Fruit fly (Drosophila melanogaster) whole organism, embryonic: ENCODE results near the gene HERC2.
A peak's percentile ranks its signal among the peaks of the same experiment; 100 is the strongest.

ENCODE experiments used
- CG10543 ChIP-seq: fragments of 200-800 bp; sonication (Bioruptor generic); optimal IDR thresholded peaks from 3 replicates; lab custom pipeline; 2017; ENCODE audit warnings: missing biosample characterization, mild to moderate bottlenecking, missing genetic modification characterization, moderate library complexity
- CG10959 ChIP-seq: fragments of 200-800 bp; sonication (Bioruptor generic); IDR thresholded peaks from 2 replicates; pipeline ENCODE4 v1.3.6; 2022; ENCODE audit warnings: missing biosample characterization, missing genetic modification characterization
- CG11696 ChIP-seq: fragments of 200-800 bp; sonication (Bioruptor generic); IDR thresholded peaks from 2 replicates; pipeline ENCODE4 v1.3.6; 2022; ENCODE audit warnings: missing biosample characterization, missing genetic modification characterization
- CG17328 ChIP-seq: fragments of 200-800 bp; sonication (Bioruptor generic); IDR thresholded peaks from 2 replicates; pipeline ENCODE4 v1.3.6; 2022; ENCODE audit warnings: missing biosample characterization, missing genetic modification characterization
- CG18476 ChIP-seq: fragments of 200-800 bp; sonication (Bioruptor generic); optimal IDR thresholded peaks from 2 replicates; lab custom pipeline; 2016; ENCODE audit warnings: missing biosample characterization, mild to moderate bottlenecking, missing genetic modification characterization
- CG32772 ChIP-seq: fragments of 200-800 bp; sonication (Bioruptor generic); IDR thresholded peaks from 2 replicates; pipeline ENCODE4 v1.3.6; 2022; ENCODE audit warnings: missing biosample characterization, missing genetic modification characterization
- CG33213 ChIP-seq: fragments of 200-800 bp; sonication (Bioruptor generic); optimal IDR thresholded peaks from 3 replicates; lab custom pipeline; 2016; ENCODE audit warnings: missing biosample characterization, missing genetic modification characterization
- CG34376 ChIP-seq: fragments of 200-800 bp; sonication (Bioruptor generic); optimal IDR thresholded peaks from 2 replicates; lab custom pipeline; 2018; ENCODE audit warnings: missing biosample characterization, mild to moderate bottlenecking, missing genetic modification characterization
- CG3838 ChIP-seq: fragments of 200-800 bp; sonication (Bioruptor generic); optimal IDR thresholded peaks from 3 replicates; lab custom pipeline; 2016; ENCODE audit warnings: missing biosample characterization, missing genetic modification characterization
- CG4360 ChIP-seq: fragments of 200-800 bp; sonication (Bioruptor generic); IDR thresholded peaks from 2 replicates; pipeline ENCODE4 v1.3.6; 2022; ENCODE audit warnings: missing biosample characterization, missing genetic modification characterization
- CG43689 ChIP-seq: fragments of 200-800 bp; sonication (Bioruptor generic); IDR thresholded peaks from 2 replicates; pipeline ENCODE4 v1.3.6; 2022; ENCODE audit warnings: missing biosample characterization, missing genetic modification characterization
- CG4424 ChIP-seq: fragments of 200-800 bp; sonication (Bioruptor generic); optimal IDR thresholded peaks from 3 replicates; lab custom pipeline; 2016; ENCODE audit warnings: missing biosample characterization, missing genetic modification characterization
- CG4617 ChIP-seq: fragments of 200-800 bp; sonication (Bioruptor generic); optimal IDR thresholded peaks from 3 replicates; lab custom pipeline; 2016; ENCODE audit warnings: missing biosample characterization, missing genetic modification characterization, borderline replicate concordance
- CG6791 ChIP-seq: fragments of 200-800 bp; sonication (Bioruptor generic); IDR thresholded peaks from 3 replicates; pipeline ENCODE4 v1.3.6; 2022; ENCODE audit warnings: missing biosample characterization, missing genetic modification characterization; ENCODE audit not compliant: partially characterized antibody
- CG8281 ChIP-seq: fragments of 200-800 bp; sonication (Bioruptor generic); optimal IDR thresholded peaks from 2 replicates; lab custom pipeline; 2018; ENCODE audit warnings: missing biosample characterization, mild to moderate bottlenecking, missing genetic modification characterization, moderate library complexity
- CG9437 ChIP-seq: fragments of 200-800 bp; sonication (Bioruptor generic); optimal IDR thresholded peaks from 2 replicates; lab custom pipeline; 2018; ENCODE audit warnings: missing biosample characterization, mild to moderate bottlenecking, missing genetic modification characterization
- CG9609 ChIP-seq: fragments of 200-800 bp; sonication (Bioruptor generic); optimal IDR thresholded peaks from 3 replicates; lab custom pipeline; 2016; ENCODE audit warnings: missing biosample characterization, missing genetic modification characterization
- Dbx ChIP-seq: fragments of 200-800 bp; sonication (Bioruptor generic); IDR thresholded peaks from 3 replicates; pipeline ENCODE4 v1.3.6; 2022; ENCODE audit warnings: missing biosample characterization, missing genetic modification characterization
- Dfd ChIP-seq, 2 experiments: fragments of >200 bp; optimal IDR thresholded peaks; 2 replicates each; lab custom pipeline; 2017; ENCODE audit warnings: missing biosample characterization in 2 of 2, missing genetic modification characterization in 2 of 2
- E2f2 ChIP-seq: fragments of 200-800 bp; sonication (Bioruptor generic); IDR thresholded peaks from 2 replicates; pipeline ENCODE4 v1.3.6; 2022; ENCODE audit warnings: missing biosample characterization, missing genetic modification characterization
- Fer1 ChIP-seq: fragments of 200-800 bp; sonication (Bioruptor generic); optimal IDR thresholded peaks from 2 replicates; lab custom pipeline; 2017; ENCODE audit warnings: missing biosample characterization, mild to moderate bottlenecking, missing genetic modification characterization
- H2.0 ChIP-seq: fragments of 200-800 bp; sonication (Bioruptor generic); IDR thresholded peaks from 2 replicates; pipeline ENCODE4 v1.3.6; 2022; ENCODE audit warnings: missing biosample characterization, missing genetic modification characterization
- HmgD ChIP-seq: fragments of 200-800 bp; sonication (Bioruptor generic); optimal IDR thresholded peaks from 3 replicates; lab custom pipeline; 2016; ENCODE audit warnings: missing biosample characterization, missing genetic modification characterization
- HmgZ ChIP-seq: fragments of 200-800 bp; sonication (Bioruptor generic); optimal IDR thresholded peaks from 2 replicates; lab custom pipeline; 2018; ENCODE audit warnings: missing biosample characterization, mild to moderate bottlenecking, missing genetic modification characterization
- Hr3 ChIP-seq: fragments of 200-800 bp; sonication (Bioruptor generic); optimal IDR thresholded peaks from 3 replicates; lab custom pipeline; 2016; ENCODE audit warnings: missing biosample characterization, missing genetic modification characterization
- Hr39 ChIP-seq: fragments of >200 bp; optimal IDR thresholded peaks from 2 replicates; lab custom pipeline; 2017
- Hr51 ChIP-seq, 2 experiments: fragments of 200-800 bp; sonication (Bioruptor generic); optimal IDR thresholded peaks; 2 replicates in 1 of 2; 3 replicates in 1 of 2; lab custom pipeline; 2016 to 2018; ENCODE audit warnings: missing biosample characterization in 2 of 2, missing genetic modification characterization in 2 of 2, mild to moderate bottlenecking in 1 of 2, moderate library complexity in 1 of 2
- Max ChIP-seq: fragments of 200-800 bp; sonication (Bioruptor generic); optimal IDR thresholded peaks from 2 replicates; lab custom pipeline; 2016; ENCODE audit warnings: missing biosample characterization, mild to moderate bottlenecking, missing genetic modification characterization
- Tbp ChIP-seq: fragments of >200 bp; optimal IDR thresholded peaks from 2 replicates; lab custom pipeline; 2018; ENCODE audit warnings: missing biosample characterization, missing genetic modification characterization
- crol ChIP-seq: fragments of 200-800 bp; sonication (Bioruptor generic); IDR thresholded peaks from 2 replicates; pipeline ENCODE4 v1.3.6; 2022; ENCODE audit warnings: missing biosample characterization, missing genetic modification characterization
- crp ChIP-seq, 2 experiments: fragments of 200-800 bp; sonication (Bioruptor generic); optimal IDR thresholded peaks; 2 replicates in 1 of 2; 3 replicates in 1 of 2; lab custom pipeline; 2017; ENCODE audit warnings: missing biosample characterization in 2 of 2, missing genetic modification characterization in 2 of 2, mild to moderate bottlenecking in 1 of 2, moderate library complexity in 1 of 2
- cwo ChIP-seq: fragments of 200-800 bp; sonication (Bioruptor generic); optimal IDR thresholded peaks from 3 replicates; lab custom pipeline; 2017; ENCODE audit warnings: missing biosample characterization, missing genetic modification characterization, mild to moderate bottlenecking, moderate library complexity, missing genetic modification reagents
- fru ChIP-seq: fragments of >200 bp; optimal IDR thresholded peaks from 2 replicates; lab custom pipeline; 2017
- gem ChIP-seq: fragments of 200-800 bp; sonication (Bioruptor generic); optimal IDR thresholded peaks from 2 replicates; lab custom pipeline; 2019; ENCODE audit warnings: missing biosample characterization, mild to moderate bottlenecking, missing genetic modification characterization, moderate library complexity
- ind ChIP-seq: fragments of 200-800 bp; sonication (Bioruptor generic); optimal IDR thresholded peaks from 3 replicates; lab custom pipeline; 2016; ENCODE audit warnings: missing biosample characterization, missing genetic modification characterization
- klu ChIP-seq: fragments of 200-800 bp; sonication (Bioruptor generic); IDR thresholded peaks from 2 replicates; pipeline ENCODE4 v1.3.6; 2022; ENCODE audit warnings: missing biosample characterization, missing genetic modification characterization
- lilli ChIP-seq: fragments of 200-800 bp; sonication (Bioruptor generic); optimal IDR thresholded peaks from 3 replicates; lab custom pipeline; 2016; ENCODE audit warnings: missing biosample characterization, missing genetic modification characterization
- mld ChIP-seq: fragments of 200-800 bp; sonication (Bioruptor generic); IDR thresholded peaks from 3 replicates; pipeline ENCODE4 v1.3.6; 2022; ENCODE audit warnings: missing biosample characterization, missing genetic modification characterization; ENCODE audit not compliant: partially characterized antibody
- nau ChIP-seq: fragments of 200-800 bp; sonication (Bioruptor generic); optimal IDR thresholded peaks from 3 replicates; lab custom pipeline; 2017; ENCODE audit warnings: missing biosample characterization, mild to moderate bottlenecking, missing genetic modification characterization, missing genetic modification reagents
- nmo ChIP-seq: fragments of 200-800 bp; sonication (Bioruptor generic); optimal IDR thresholded peaks from 2 replicates; lab custom pipeline; 2018; ENCODE audit warnings: missing biosample characterization, mild to moderate bottlenecking, missing genetic modification characterization, moderate library complexity
- pb ChIP-seq: fragments of 200-800 bp; sonication (Bioruptor generic); optimal IDR thresholded peaks from 3 replicates; lab custom pipeline; 2016; ENCODE audit warnings: missing biosample characterization, missing genetic modification characterization
- peb ChIP-seq: fragments of 200-800 bp; sonication (Bioruptor generic); IDR thresholded peaks from 2 replicates; pipeline ENCODE4 v1.3.6; 2022; ENCODE audit warnings: missing biosample characterization, missing genetic modification characterization
- ro ChIP-seq: fragments of 200-800 bp; sonication (Bioruptor generic); IDR thresholded peaks from 2 replicates; pipeline ENCODE4 v1.3.6; 2022; ENCODE audit warnings: missing biosample characterization, missing genetic modification characterization
- shn ChIP-seq: fragments of 200-800 bp; sonication (Bioruptor generic); optimal IDR thresholded peaks from 3 replicates; lab custom pipeline; 2016; ENCODE audit warnings: missing biosample characterization, missing genetic modification characterization
- sim ChIP-seq: fragments of 200-800 bp; sonication (Bioruptor generic); IDR thresholded peaks from 2 replicates; pipeline ENCODE4 v1.3.6; 2022; ENCODE audit warnings: missing biosample characterization, missing genetic modification characterization
- sisA ChIP-seq: fragments of 200-800 bp; sonication (Bioruptor generic); IDR thresholded peaks from 2 replicates; pipeline ENCODE4 v1.3.6; 2022; ENCODE audit warnings: missing biosample characterization, missing genetic modification characterization
- slbo ChIP-seq: fragments of 200-800 bp; sonication (Bioruptor generic); IDR thresholded peaks from 2 replicates; pipeline ENCODE4 v1.3.6; 2022; ENCODE audit warnings: missing biosample characterization, missing genetic modification characterization
- sug ChIP-seq: fragments of 200-800 bp; optimal IDR thresholded peaks from 2 replicates; lab custom pipeline; 2019; ENCODE audit warnings: missing biosample characterization, mild to moderate bottlenecking, missing genetic modification characterization, moderate library complexity
- tll ChIP-seq, 2 experiments: fragments of 200-800 bp in 1 of 2; fragments of >200 bp in 1 of 2; sonication (Bioruptor generic) in 1 of 2; optimal IDR thresholded peaks; 2 replicates each; lab custom pipeline; 2017 to 2019; ENCODE audit warnings: missing biosample characterization in 2 of 2, missing genetic modification characterization in 2 of 2, mild to moderate bottlenecking in 1 of 2, moderate library complexity in 1 of 2
- unc-4 ChIP-seq: fragments of 200-800 bp; sonication (Bioruptor generic); IDR thresholded peaks from 2 replicates; pipeline ENCODE4 v1.3.6; 2022; ENCODE audit warnings: missing biosample characterization, missing genetic modification characterization; ENCODE audit not compliant: partially characterized antibody

The HERC2 gene

dm6 chrX:20429482-20430204 lies 35.4 kb downstream of the HERC2 start, which contains the start of the genes CG11710 and mal (continued):
- TF ChIP-seq CG4360 (no peak), CG6791 (GFP tag; lab: Robert Waterston, UW) (peak; percentile 42; the same call in 2 of the 3 replicates), CG4617 (GFP tag; lab: Kevin White, UChicago) (peak; percentile 37), sisA (GFP tag; lab: Robert Waterston, UW) (peak; percentile 72), Dbx (GFP tag; lab: Robert Waterston, UW) (peak; percentile 82), mld (no peak), Hr3 (peak; percentile 57), Fer1 (GFP tag; lab: Kevin White, UChicago) (peak; percentile 88), nmo (GFP tag; lab: Kevin White, UChicago) (peak; percentile 91), CG32772 (GFP tag; lab: Robert Waterston, UW) (peak; percentile 68), peb (GFP tag; lab: Robert Waterston, UW) (peak; percentile 61; the same call in 1 of the 2 replicates), CG8281 (tag; lab: Kevin White, UChicago) (no peak), CG3838 (GFP tag; lab: Kevin White, UChicago) (peak; percentile 47), Hr39 (lab: Kevin White, UChicago) (no peak), HmgZ (peak; percentile 57), H2.0 (GFP tag; lab: Robert Waterston, UW) (peak; percentile 50), cwo (peak; percentile 73), sug (tag; lab: Kevin White, UChicago) (peak; percentile 81), crol (no peak), ro (GFP tag; lab: Robert Waterston, UW) (no peak), slbo (GFP tag; lab: Robert Waterston, UW) (peak; percentile 73), CG11696 (no peak), CG43689 (GFP tag; lab: Robert Waterston, UW) (no peak; the same call in 1 of the 2 replicates), unc-4 (GFP tag; lab: Robert Waterston, UW) (peak; percentile 37; the same call in 1 of the 2 replicates), lilli (GFP tag; lab: Kevin White, UChicago) (peak; percentile 75), Tbp (GFP tag; lab: Kevin White, UChicago) (no peak), Dfd (GFP tag; optimal IDR thresholded peaks at IDR 0.05; lab: Kevin White, UChicago) (no peak), shn (GFP tag; lab: Kevin White, UChicago) (peak; percentile 30), gem (tag; lab: Kevin White, UChicago) (no peak), CG9437 (GFP tag; lab: Kevin White, UChicago) (peak; percentile 61), E2f2 (peak; percentile 39; the same call in 1 of the 2 replicates), CG18476 (GFP tag; lab: Kevin White, UChicago) (peak; percentile 76), fru (lab: Kevin White, UChicago) (no peak), CG33213 (peak; percentile 62), sim (GFP tag; lab: Robert Waterston, UW) (no peak), tll (GFP tag; optimal IDR thresholded peaks at IDR 0.05; lab: Kevin White, UChicago) (no peak), HmgD (GFP tag; lab: Kevin White, UChicago) (peak; percentile 12), CG34376 (GFP tag; lab: Kevin White, UChicago) (peak; percentile 49), crp (GFP tag; optimal IDR thresholded peaks at IDR 0.05; lab: Kevin White, UChicago) (peak in 1 of 2 experiments; percentile 82), pb (GFP tag; lab: Kevin White, UChicago) (peak; percentile 64), Hr51 (GFP tag; optimal IDR thresholded peaks at IDR 0.05; lab: Kevin White, UChicago) (peak in 1 of 2 experiments; percentile 32), CG17328 (GFP tag; lab: Robert Waterston, UW) (no peak), CG10543 (GFP tag; lab: Kevin White, UChicago) (peak; percentile 62), ind (GFP tag; lab: Kevin White, UChicago) (peak; percentile 91), nau (GFP tag; lab: Kevin White, UChicago) (no peak), klu (GFP tag; lab: Robert Waterston, UW) (peak; percentile 80), CG4424 (GFP tag; lab: Kevin White, UChicago) (peak; percentile 79), CG9609 (GFP tag; lab: Kevin White, UChicago) (peak; percentile 37), CG10959 (GFP tag; lab: Robert Waterston, UW) (peak; percentile 50; the same call in 1 of the 2 replicates), Max (peak; percentile 72)
